Fruit fly (Drosophila melanogaster) whole organism, embryonic: ENCODE measurements around the gene NK7.1.

ENCODE experiments used
- Adf1 ChIP-seq: fragments of 200-800 bp; sonication (Bioruptor generic); IDR thresholded peaks from 2 replicates; pipeline ENCODE4 v1.3.6; 2022; ENCODE audit warnings: missing biosample characterization, missing genetic modification characterization
- Blimp-1 ChIP-seq: fragments of 200-800 bp; sonication (Bioruptor generic); optimal IDR thresholded peaks from 3 replicates; lab custom pipeline; 2018; ENCODE audit warnings: missing biosample characterization, missing genetic modification characterization, mild to moderate bottlenecking, moderate library complexity, missing genetic modification reagents
- CG10267 ChIP-seq: fragments of 200-800 bp; sonication (Bioruptor generic); optimal IDR thresholded peaks from 2 replicates; lab custom pipeline; 2018; ENCODE audit warnings: missing biosample characterization, mild to moderate bottlenecking, missing genetic modification characterization, moderate library complexity
- CG10979 ChIP-seq: fragments of 200-800 bp; sonication (Bioruptor generic); optimal IDR thresholded peaks from 2 replicates; lab custom pipeline; 2018; ENCODE audit warnings: missing biosample characterization, mild to moderate bottlenecking, missing genetic modification characterization, moderate library complexity
- CG13624 ChIP-seq: fragments of 200-800 bp; sonication (Bioruptor generic); optimal IDR thresholded peaks from 2 replicates; lab custom pipeline; 2016; ENCODE audit warnings: missing biosample characterization, missing genetic modification characterization
- CG15011 ChIP-seq: fragments of 200-800 bp; sonication (Bioruptor generic); optimal IDR thresholded peaks from 3 replicates; lab custom pipeline; 2018; ENCODE audit warnings: missing biosample characterization, mild to moderate bottlenecking, missing genetic modification characterization
- CG15073 ChIP-seq: fragments of 200-800 bp; sonication (Bioruptor generic); optimal IDR thresholded peaks from 2 replicates; lab custom pipeline; 2016; ENCODE audit warnings: missing biosample characterization, missing genetic modification characterization
- CG15269 ChIP-seq: fragments of 200-800 bp; sonication (Bioruptor generic); optimal IDR thresholded peaks from 2 replicates; lab custom pipeline; 2018; ENCODE audit warnings: missing biosample characterization, mild to moderate bottlenecking, missing genetic modification characterization, moderate library complexity
- CG1602 ChIP-seq: fragments of 200-800 bp; sonication (Bioruptor generic); optimal IDR thresholded peaks from 3 replicates; lab custom pipeline; 2016; ENCODE audit warnings: missing biosample characterization, missing genetic modification characterization
- CG1603 ChIP-seq: fragments of 200-800 bp; sonication (Bioruptor generic); optimal IDR thresholded peaks from 2 replicates; lab custom pipeline; 2019; ENCODE audit warnings: missing biosample characterization, mild to moderate bottlenecking, missing genetic modification characterization, moderate library complexity
- CG1647 ChIP-seq: fragments of 200-800 bp; sonication (Bioruptor generic); optimal IDR thresholded peaks from 3 replicates; lab custom pipeline; 2016; ENCODE audit warnings: missing biosample characterization, missing genetic modification characterization
- CG16815 ChIP-seq: fragments of 200-800 bp; sonication (Bioruptor generic); optimal IDR thresholded peaks from 3 replicates; lab custom pipeline; 2017; ENCODE audit warnings: missing biosample characterization, mild to moderate bottlenecking, missing genetic modification characterization
- CG18619 ChIP-seq: fragments of 200-800 bp; sonication (Bioruptor generic); optimal IDR thresholded peaks from 3 replicates; lab custom pipeline; 2017; ENCODE audit warnings: missing biosample characterization, mild to moderate bottlenecking, missing genetic modification characterization
- CG2120 ChIP-seq: fragments of 200-800 bp; sonication (Bioruptor generic); optimal IDR thresholded peaks from 3 replicates; lab custom pipeline; 2016; ENCODE audit warnings: missing biosample characterization, missing genetic modification characterization
- CG2712 ChIP-seq: fragments of 200-800 bp; optimal IDR thresholded peaks from 3 replicates; lab custom pipeline; 2019; ENCODE audit warnings: missing biosample characterization, mild to moderate bottlenecking, missing genetic modification characterization, moderate library complexity
- CG31365 ChIP-seq: fragments of 200-800 bp; sonication (Bioruptor generic); optimal IDR thresholded peaks from 2 replicates; lab custom pipeline; 2018; ENCODE audit warnings: missing biosample characterization, mild to moderate bottlenecking, missing genetic modification characterization
- CG4617 ChIP-seq: fragments of 200-800 bp; sonication (Bioruptor generic); optimal IDR thresholded peaks from 3 replicates; lab custom pipeline; 2016; ENCODE audit warnings: missing biosample characterization, missing genetic modification characterization, borderline replicate concordance
- CG7987 ChIP-seq: fragments of 200-800 bp; sonication (Bioruptor generic); optimal IDR thresholded peaks from 2 replicates; lab custom pipeline; 2018; ENCODE audit warnings: missing biosample characterization, mild to moderate bottlenecking, missing genetic modification characterization, moderate library complexity
- CG8290 ChIP-seq, 3 experiments: fragments of 200-800 bp; sonication (Bioruptor generic); optimal IDR thresholded peaks; 2 replicates each; lab custom pipeline; 2016 to 2019; ENCODE audit warnings: missing biosample characterization in 3 of 3, missing genetic modification characterization in 3 of 3, mild to moderate bottlenecking in 2 of 3, moderate library complexity in 1 of 3
- CHES-1-like ChIP-seq: fragments of 200-800 bp; sonication (Bioruptor generic); optimal IDR thresholded peaks from 2 replicates; lab custom pipeline; 2016; ENCODE audit warnings: missing biosample characterization, missing genetic modification characterization
- Dek ChIP-seq: fragments of 200-800 bp; sonication (Bioruptor generic); optimal IDR thresholded peaks from 3 replicates; lab custom pipeline; 2019; ENCODE audit warnings: missing biosample characterization, mild to moderate bottlenecking, missing genetic modification characterization, moderate library complexity
- Doc3 ChIP-seq: fragments of 200-800 bp; sonication (Bioruptor generic); IDR thresholded peaks from 3 replicates; pipeline ENCODE4 v1.3.6; 2022; ENCODE audit warnings: missing biosample characterization, missing genetic modification characterization; ENCODE audit not compliant: partially characterized antibody
- Hmx ChIP-seq: fragments of 200-800 bp; sonication (Bioruptor generic); optimal IDR thresholded peaks from 2 replicates; lab custom pipeline; 2016; ENCODE audit warnings: missing biosample characterization, missing genetic modification characterization
- Mes4 ChIP-seq: fragments of 200-800 bp; sonication (Bioruptor generic); optimal IDR thresholded peaks from 2 replicates; lab custom pipeline; 2016; ENCODE audit warnings: missing biosample characterization, missing genetic modification characterization
- Poxn ChIP-seq: fragments of 200-800 bp; sonication (Bioruptor generic); IDR thresholded peaks from 2 replicates; pipeline ENCODE4 v1.3.6; 2022; ENCODE audit warnings: missing biosample characterization, missing genetic modification characterization
- Ptx1 ChIP-seq: fragments of 200-800 bp; sonication (Bioruptor generic); IDR thresholded peaks from 2 replicates; pipeline ENCODE4 v1.3.6; 2022; ENCODE audit warnings: missing biosample characterization, missing genetic modification characterization
- Scr ChIP-seq: fragments of 200-800 bp; sonication (Bioruptor generic); IDR thresholded peaks from 2 replicates; pipeline ENCODE4 v1.3.6; 2022; ENCODE audit warnings: missing biosample characterization, missing genetic modification characterization; ENCODE audit not compliant: partially characterized antibody
- Sin3A ChIP-seq: fragments of >200 bp; optimal IDR thresholded peaks from 2 replicates; lab custom pipeline; 2018
- Tbp ChIP-seq: fragments of >200 bp; optimal IDR thresholded peaks from 2 replicates; lab custom pipeline; 2018; ENCODE audit warnings: missing biosample characterization, missing genetic modification characterization
- ara ChIP-seq: fragments of 200-800 bp; sonication (Bioruptor generic); IDR thresholded peaks from 2 replicates; pipeline ENCODE4 v1.3.6; 2022; ENCODE audit warnings: missing biosample characterization, missing genetic modification characterization
- az2 ChIP-seq: fragments of 200-800 bp; sonication (Bioruptor generic); optimal IDR thresholded peaks from 3 replicates; lab custom pipeline; 2016; ENCODE audit warnings: missing biosample characterization, missing genetic modification characterization
- cato ChIP-seq: fragments of 200-800 bp; sonication (Bioruptor generic); optimal IDR thresholded peaks from 2 replicates; lab custom pipeline; 2016; ENCODE audit warnings: missing biosample characterization, missing genetic modification characterization, borderline replicate concordance
- caup ChIP-seq: fragments of 200-800 bp; sonication (Bioruptor generic); optimal IDR thresholded peaks from 3 replicates; lab custom pipeline; 2017; ENCODE audit warnings: missing biosample characterization, mild to moderate bottlenecking, missing genetic modification characterization, moderate library complexity; ENCODE audit not compliant: severe bottlenecking
- chinmo ChIP-seq: fragments of 200-800 bp; sonication (Bioruptor generic); IDR thresholded peaks from 4 replicates; pipeline ENCODE4 v1.3.6; 2022; ENCODE audit warnings: missing biosample characterization, missing genetic modification characterization; ENCODE audit not compliant: partially characterized antibody
- chn ChIP-seq: fragments of 200-800 bp; sonication (Bioruptor generic); optimal IDR thresholded peaks from 2 replicates; lab custom pipeline; 2016; ENCODE audit warnings: missing biosample characterization, missing genetic modification characterization
- ems ChIP-seq: fragments of 200-800 bp; sonication (Bioruptor generic); optimal IDR thresholded peaks from 3 replicates; lab custom pipeline; 2016; ENCODE audit warnings: missing biosample characterization, missing genetic modification characterization
- fu2 ChIP-seq: fragments of 200-800 bp; sonication (Bioruptor generic); optimal IDR thresholded peaks from 2 replicates; lab custom pipeline; 2016; ENCODE audit warnings: missing biosample characterization, missing genetic modification characterization
- nerfin-1 ChIP-seq: fragments of 200-800 bp; sonication (Bioruptor generic); optimal IDR thresholded peaks from 3 replicates; lab custom pipeline; 2019; ENCODE audit warnings: missing biosample characterization, mild to moderate bottlenecking, missing genetic modification characterization, moderate library complexity
- peb ChIP-seq: fragments of 200-800 bp; sonication (Bioruptor generic); IDR thresholded peaks from 2 replicates; pipeline ENCODE4 v1.3.6; 2022; ENCODE audit warnings: missing biosample characterization, missing genetic modification characterization
- run ChIP-seq: fragments of 200-800 bp; sonication (Bioruptor generic); optimal IDR thresholded peaks from 3 replicates; lab custom pipeline; 2018; ENCODE audit warnings: missing biosample characterization, mild to moderate bottlenecking, missing genetic modification characterization
- schlank ChIP-seq: fragments of 200-800 bp; sonication (Bioruptor generic); optimal IDR thresholded peaks from 2 replicates; lab custom pipeline; 2018; ENCODE audit warnings: missing biosample characterization, mild to moderate bottlenecking, missing genetic modification characterization
- sim ChIP-seq: fragments of 200-800 bp; sonication (Bioruptor generic); IDR thresholded peaks from 2 replicates; pipeline ENCODE4 v1.3.6; 2022; ENCODE audit warnings: missing biosample characterization, missing genetic modification characterization
- sr ChIP-seq: fragments of 200-800 bp; sonication (Bioruptor generic); IDR thresholded peaks from 3 replicates; pipeline ENCODE4 v1.3.6; 2022; ENCODE audit warnings: missing biosample characterization, missing genetic modification characterization
- sug ChIP-seq: fragments of 200-800 bp; optimal IDR thresholded peaks from 2 replicates; lab custom pipeline; 2019; ENCODE audit warnings: missing biosample characterization, mild to moderate bottlenecking, missing genetic modification characterization, moderate library complexity
- tgo ChIP-seq: fragments of 200-800 bp; sonication (Bioruptor generic); IDR thresholded peaks from 3 replicates; pipeline ENCODE4 v1.3.6; 2022; ENCODE audit warnings: missing biosample characterization, missing genetic modification characterization
- trem ChIP-seq: fragments of 200-800 bp; optimal IDR thresholded peaks from 3 replicates; lab custom pipeline; 2019; ENCODE audit warnings: missing biosample characterization, mild to moderate bottlenecking, missing genetic modification characterization, moderate library complexity
- tup ChIP-seq: fragments of 200-800 bp; sonication (Bioruptor generic); optimal IDR thresholded peaks from 2 replicates; lab custom pipeline; 2016; ENCODE audit warnings: missing biosample characterization, mild to moderate bottlenecking, missing genetic modification characterization, moderate library complexity
- vnd ChIP-seq: fragments of 200-800 bp; sonication (Bioruptor generic); IDR thresholded peaks from 3 replicates; pipeline ENCODE4 v1.3.6; 2022; ENCODE audit warnings: missing biosample characterization, missing genetic modification characterization; ENCODE audit not compliant: partially characterized antibody
- vvl ChIP-seq: fragments of 200-800 bp; sonication (Bioruptor generic); IDR thresholded peaks from 2 replicates; pipeline ENCODE4 v1.3.6; 2022; ENCODE audit warnings: missing biosample characterization, missing genetic modification characterization
- yki ChIP-seq: fragments of >200 bp; optimal IDR thresholded peaks from 3 replicates; lab custom pipeline; 2018

The NK7.1 gene

dm6 chr3R:14413406-14414043, 40.8 kb upstream of the NK7.1 start (continued):
- TF ChIP-seq CG8290 (GFP tag; optimal IDR thresholded peaks at IDR 0.05; lab: Kevin White, UChicago) (no peak), CG8290 (tag; optimal IDR thresholded peaks at IDR 0.05; lab: Kevin White, UChicago) (no peak), sr (GFP tag; lab: Robert Waterston, UW) (0 out of 3 replicates have a peak, but pooled peaks have one; percentile 19), Blimp-1 (GFP tag; lab: Kevin White, UChicago) (peak; percentile 80), fu2 (GFP tag; lab: Kevin White, UChicago) (no peak), CHES-1-like (GFP tag; lab: Kevin White, UChicago) (peak; percentile 19), Dek (tag; lab: Kevin White, UChicago) (no peak), ems (GFP tag; lab: Kevin White, UChicago) (peak; percentile 42), CG16815 (GFP tag; lab: Kevin White, UChicago) (no peak), CG15073 (GFP tag; lab: Kevin White, UChicago) (no peak), Poxn (GFP tag; lab: Robert Waterston, UW) (no peak), Tbp (no peak), CG13624 (no peak), tup (GFP tag; lab: Kevin White, UChicago) (no peak), CG2120 (no peak), trem (tag; lab: Kevin White, UChicago) (peak; percentile 41), CG1602 (GFP tag; lab: Kevin White, UChicago) (peak; percentile 41), CG4617 (GFP tag; lab: Kevin White, UChicago) (peak; percentile 7), sim (GFP tag; lab: Robert Waterston, UW) (no peak), nerfin-1 (tag; lab: Kevin White, UChicago) (no peak), chn (GFP tag; lab: Kevin White, UChicago) (peak; percentile 58), CG18619 (GFP tag; lab: Kevin White, UChicago) (no peak), ara (GFP tag; lab: Robert Waterston, UW) (peak; percentile 81), vvl (GFP tag; lab: Robert Waterston, UW) (peak; percentile 84), sug (tag; lab: Kevin White, UChicago) (no peak), Mes4 (GFP tag; lab: Kevin White, UChicago) (peak; percentile 42), vnd (GFP tag; lab: Robert Waterston, UW) (no peak), CG1647 (GFP tag; lab: Kevin White, UChicago) (no peak), Sin3A (lab: Kevin White, UChicago) (no peak), CG10267 (tag; lab: Kevin White, UChicago) (peak; percentile 38), Adf1 (GFP tag; lab: Robert Waterston, UW) (no peak), schlank (tag; lab: Kevin White, UChicago) (no peak), CG1603 (tag; lab: Kevin White, UChicago) (peak; percentile 74), CG10979 (tag; lab: Kevin White, UChicago) (peak; percentile 70), Doc3 (GFP tag; lab: Robert Waterston, UW) (no peak), yki (lab: Kevin White, UChicago) (no peak), az2 (GFP tag; lab: Kevin White, UChicago) (peak; percentile 74), run (tag; lab: Kevin White, UChicago) (no peak), tgo (peak; percentile 50; the same call in 1 of the 3 replicates), CG15011 (GFP tag; lab: Kevin White, UChicago) (no peak), chinmo (no peak), Hmx (GFP tag; lab: Kevin White, UChicago) (no peak), Scr (GFP tag; lab: Robert Waterston, UW) (no peak), Ptx1 (GFP tag; lab: Robert Waterston, UW) (peak; percentile 74), peb (GFP tag; lab: Robert Waterston, UW) (peak; percentile 38; the same call in 1 of the 2 replicates), CG31365 (tag; lab: Kevin White, UChicago) (no peak), CG2712 (tag; lab: Kevin White, UChicago) (peak; percentile 73), CG7987 (GFP tag; lab: Kevin White, UChicago) (no peak), cato (GFP tag; lab: Kevin White, UChicago) (peak; percentile 35), CG15269 (tag; lab: Kevin White, UChicago) (peak; percentile 18), caup (GFP tag; lab: Kevin White, UChicago) (no peak)
